Worm (Caenorhabditis elegans) whole organism, L4 larva: ENCODE measurements around the gene srx-46.
A peak's percentile ranks its signal among the peaks of the same experiment; 100 is the strongest.
"Not testable (repeated sequence)": the region's sequence is repeated elsewhere in the genome, so short reads cannot be mapped to it uniquely, and the experiment has no call there.

Experiments
- D1046.2 ChIP-seq: fragments of 200-800 bp; sonication (Bioruptor generic); IDR thresholded peaks from 2 replicates; pipeline ENCODE4 v1.3.6; 2022; ENCODE audit warnings: missing genetic modification characterization, missing compliant biosample characterization
- F26F4.8 ChIP-seq: fragments of 200-800 bp; sonication (Bioruptor generic); conservative IDR thresholded peaks from 2 replicates; pipeline ENCODE4 v1.3.6; 2022; ENCODE audit warnings: missing genetic modification characterization, missing compliant biosample characterization
- F44E2.7 ChIP-seq: fragments of 200-800 bp; sonication (Bioruptor generic); IDR thresholded peaks from 2 replicates; pipeline ENCODE4 v2.1.2; 2022; ENCODE audit warnings: missing genetic modification characterization, missing compliant biosample characterization
- T26A8.4 ChIP-seq: fragments of 200-800 bp; sonication (Bioruptor generic); IDR thresholded peaks from 2 replicates; pipeline ENCODE4 v1.3.6; 2022; ENCODE audit warnings: missing genetic modification characterization, missing compliant biosample characterization
- Y105C5A.15 ChIP-seq: fragments of 200-800 bp; sonication (Bioruptor generic); IDR thresholded peaks from 2 replicates; pipeline ENCODE4 v1.3.6; 2022; ENCODE audit warnings: missing genetic modification characterization, missing compliant biosample characterization
- Y48G9A.11 ChIP-seq: fragments of 200-800 bp; sonication (Bioruptor generic); IDR thresholded peaks from 2 replicates; pipeline ENCODE4 v1.3.6; 2022; ENCODE audit warnings: missing genetic modification reagents, missing genetic modification characterization, missing compliant biosample characterization
- Y75B8A.6 ChIP-seq: fragments of 200-800 bp; sonication (Bioruptor generic); IDR thresholded peaks from 2 replicates; pipeline ENCODE4 v1.3.6; 2022; ENCODE audit warnings: missing genetic modification reagents, missing genetic modification characterization, missing compliant biosample characterization
- ZK337.2 ChIP-seq: fragments of 200-800 bp; sonication (Bioruptor generic); IDR thresholded peaks from 2 replicates; pipeline ENCODE4 v1.3.6; 2022; ENCODE audit warnings: missing genetic modification reagents, missing genetic modification characterization, missing compliant biosample characterization
- arid-1 ChIP-seq: fragments of 200-800 bp; sonication (Bioruptor generic); conservative IDR thresholded peaks from 2 replicates; pipeline ENCODE4 v1.3.6; 2022; ENCODE audit warnings: missing genetic modification reagents, missing genetic modification characterization, missing compliant biosample characterization
- ceh-20 ChIP-seq: fragments of 200-800 bp; sonication (Bioruptor generic); IDR thresholded peaks from 2 replicates; pipeline ENCODE4 v1.3.6; 2022; ENCODE audit warnings: missing genetic modification reagents, missing genetic modification characterization, missing compliant biosample characterization
- ctbp-1 ChIP-seq: fragments of 200-800 bp; sonication (Bioruptor generic); IDR thresholded peaks from 2 replicates; pipeline ENCODE4 v1.3.6; 2022; ENCODE audit warnings: missing genetic modification reagents, missing genetic modification characterization, missing compliant biosample characterization
- daf-19 ChIP-seq: fragments of 200-800 bp; sonication (Bioruptor generic); conservative IDR thresholded peaks from 2 replicates; pipeline ENCODE4 v1.3.6; 2022; ENCODE audit warnings: missing genetic modification characterization, missing compliant biosample characterization
- dmd-6 ChIP-seq: fragments of 200-800 bp; sonication (Bioruptor generic); IDR thresholded peaks from 2 replicates; pipeline ENCODE4 v1.3.6; 2022; ENCODE audit warnings: missing genetic modification reagents, missing genetic modification characterization, missing compliant biosample characterization
- dmd-8 ChIP-seq: fragments of 200-800 bp; sonication (Bioruptor generic); IDR thresholded peaks from 2 replicates; pipeline ENCODE4 v1.3.6; 2022; ENCODE audit warnings: missing genetic modification characterization, missing compliant biosample characterization
- dmd-9 ChIP-seq: fragments of 200-800 bp; sonication (Bioruptor generic); IDR thresholded peaks from 2 replicates; pipeline ENCODE4 v1.3.6; 2022; ENCODE audit warnings: missing genetic modification reagents, missing genetic modification characterization, missing compliant biosample characterization
- dpl-1 ChIP-seq: fragments of 150-350 bp; optimal IDR thresholded peaks from 2 replicates; lab custom pipeline; 2014; ENCODE audit warnings: missing biosample characterization, missing genetic modification reagents, missing genetic modification characterization
- egl-43 ChIP-seq: fragments of 200-800 bp; sonication (Bioruptor generic); IDR thresholded peaks from 2 replicates; pipeline ENCODE4 v1.3.6; 2022; ENCODE audit warnings: missing genetic modification reagents, missing genetic modification characterization, missing compliant biosample characterization
- hmg-1.1 ChIP-seq: fragments of 200-800 bp; sonication (Bioruptor generic); IDR thresholded peaks from 2 replicates; pipeline ENCODE4 v1.3.6; 2022; ENCODE audit warnings: missing genetic modification reagents, missing genetic modification characterization, missing compliant biosample characterization
- lim-7 ChIP-seq: fragments of 200-800 bp; sonication (Bioruptor generic); IDR thresholded peaks from 2 replicates; pipeline ENCODE4 v1.3.6; 2022; ENCODE audit warnings: missing genetic modification characterization, missing compliant biosample characterization
- lin-1 ChIP-seq: fragments of 200-800 bp; sonication (Bioruptor generic); IDR thresholded peaks from 2 replicates; pipeline ENCODE4 v1.3.6; 2022; ENCODE audit warnings: missing genetic modification reagents, missing genetic modification characterization, missing compliant biosample characterization
- lin-29 ChIP-seq: fragments of 200-800 bp; sonication (Bioruptor generic); IDR thresholded peaks from 2 replicates; pipeline ENCODE4 v1.3.6; 2022; ENCODE audit warnings: missing genetic modification reagents, missing genetic modification characterization, missing compliant biosample characterization
- lin-38 ChIP-seq: fragments of 200-800 bp; sonication (Bioruptor generic); IDR thresholded peaks from 2 replicates; pipeline ENCODE4 v1.3.6; 2022; ENCODE audit warnings: missing genetic modification reagents, missing genetic modification characterization, missing compliant biosample characterization
- madf-5 ChIP-seq, 2 experiments: fragments of 200-800 bp; sonication (Bioruptor generic); IDR thresholded peaks; 2 replicates each; pipeline ENCODE4 v1.3.6; 2022; ENCODE audit warnings: missing compliant biosample characterization in 2 of 2, missing genetic modification characterization in 2 of 2
- madf-9 ChIP-seq: fragments of 200-800 bp; sonication (Bioruptor generic); conservative IDR thresholded peaks from 2 replicates; pipeline ENCODE4 v1.3.6; 2022; ENCODE audit warnings: missing genetic modification reagents, missing genetic modification characterization, missing compliant biosample characterization
- mdt-29 ChIP-seq: fragments of 200-800 bp; sonication (Bioruptor generic); IDR thresholded peaks from 2 replicates; pipeline ENCODE4 v1.3.6; 2022; ENCODE audit warnings: missing genetic modification reagents, missing genetic modification characterization, missing compliant biosample characterization
- mxl-2 ChIP-seq: fragments of 200-800 bp; sonication (Bioruptor generic); conservative IDR thresholded peaks from 2 replicates; pipeline ENCODE4 v1.3.6; 2022; ENCODE audit warnings: missing genetic modification reagents, missing genetic modification characterization, missing compliant biosample characterization
- nhr-41 ChIP-seq: fragments of 200-800 bp; sonication (Bioruptor generic); IDR thresholded peaks from 2 replicates; pipeline ENCODE4 v1.3.6; 2022; ENCODE audit warnings: missing genetic modification reagents, missing genetic modification characterization, missing compliant biosample characterization
- nhr-42 ChIP-seq: fragments of 200-800 bp; sonication (Bioruptor generic); IDR thresholded peaks from 2 replicates; pipeline ENCODE4 v1.3.6; 2022; ENCODE audit warnings: missing genetic modification characterization, missing compliant biosample characterization
- nhr-6 ChIP-seq: fragments of 150-350 bp; optimal IDR thresholded peaks from 2 replicates; lab custom pipeline; 2014; ENCODE audit warnings: missing biosample characterization, missing genetic modification characterization
- pha-4 ChIP-seq, 2 experiments: fragments of 150-350 bp in 1 of 2; fragments of 200-800 bp in 1 of 2; sonication (Bioruptor generic) in 1 of 2; IDR thresholded peaks in 1 of 2; optimal IDR thresholded peaks in 1 of 2; 2 replicates each; pipeline versions ENCODE4 v1.3.6 to Lab custom; 2014 to 2022; ENCODE audit warnings: missing genetic modification characterization in 2 of 2, missing genetic modification reagents in 2 of 2, missing biosample characterization in 1 of 2, missing compliant biosample characterization in 1 of 2
- php-3 ChIP-seq: fragments of 200-800 bp; sonication (Bioruptor generic); IDR thresholded peaks from 2 replicates; pipeline ENCODE4 v1.3.6; 2022; ENCODE audit warnings: missing genetic modification reagents, missing genetic modification characterization, missing compliant biosample characterization
- saeg-2 ChIP-seq: fragments of 200-800 bp; sonication (Bioruptor generic); IDR thresholded peaks from 2 replicates; pipeline ENCODE4 v1.3.6; 2022; ENCODE audit warnings: missing genetic modification reagents, missing genetic modification characterization, missing compliant biosample characterization
- snpc-1.2 ChIP-seq: fragments of 200-800 bp; sonication (Bioruptor generic); IDR thresholded peaks from 2 replicates; pipeline ENCODE4 v1.3.6; 2022; ENCODE audit warnings: missing genetic modification reagents, missing genetic modification characterization, missing compliant biosample characterization
- tra-1 ChIP-seq: fragments of 200-800 bp; sonication (Bioruptor generic); IDR thresholded peaks from 2 replicates; pipeline ENCODE4 v1.3.6; 2022; ENCODE audit warnings: missing genetic modification reagents, missing genetic modification characterization, missing compliant biosample characterization
- vab-7 ChIP-seq: fragments of 200-800 bp; sonication (Bioruptor generic); IDR thresholded peaks from 2 replicates; pipeline ENCODE4 v1.3.6; 2022; ENCODE audit warnings: missing genetic modification reagents, missing genetic modification characterization, missing compliant biosample characterization
- zfp-3 ChIP-seq: fragments of 200-800 bp; sonication (Bioruptor generic); conservative IDR thresholded peaks from 2 replicates; pipeline ENCODE4 v1.3.6; 2022; ENCODE audit warnings: missing genetic modification reagents, missing genetic modification characterization, missing compliant biosample characterization
- zip-11 ChIP-seq: fragments of 200-800 bp; sonication (Bioruptor generic); IDR thresholded peaks from 2 replicates; pipeline ENCODE4 v1.3.6; 2022; ENCODE audit warnings: missing genetic modification characterization, missing compliant biosample characterization

Gene srx-46

ce11 chrV:9340318-9340717 lies 12.7 kb upstream of the srx-46 start (continued):
- TF ChIP-seq dmd-6 (no peak; the same call in none of the 2 replicates), dpl-1 (GFP tag; lab: Kevin White, UChicago) (no peak), zfp-3 (peak; percentile 95), nhr-6 (no peak), ctbp-1 (GFP tag; lab: Robert Waterston, UW) (no peak; the same call in 1 of the 2 replicates)

ce11 chrV:9341814-9342213 lies 11.2 kb upstream of the srx-46 start:
- TF ChIP-seq F44E2.7 (GFP tag; lab: Robert Waterston, UW) (peak; percentile 85; the same call in 1 of the 2 replicates), nhr-42 (GFP tag; lab: Robert Waterston, UW) (peak; percentile 70), lin-29 (peak; percentile 88), D1046.2 (GFP tag; lab: Robert Waterston, UW) (peak; percentile 83), arid-1 (GFP tag; lab: Robert Waterston, UW) (peak; percentile 80), egl-43 (peak; percentile 83), lim-7 (GFP tag; lab: Robert Waterston, UW) (peak; percentile 77), ceh-20 (GFP tag; lab: Robert Waterston, UW) (peak; percentile 87), vab-7 (GFP tag; lab: Robert Waterston, UW) (peak; percentile 56), mdt-29 (GFP tag; lab: Robert Waterston, UW) (peak; percentile 58), dmd-6 (peak; percentile 55), tra-1 (GFP tag; lab: Robert Waterston, UW) (peak; percentile 92), pha-4 (GFP tag; IDR thresholded peaks at IDR 0.05; lab: Robert Waterston, UW) (peak; percentile 87; the same call in 1 of the 2 replicates), zip-11 (GFP tag; lab: Robert Waterston, UW) (peak; percentile 74; the same call in 1 of the 2 replicates), daf-19 (peak; percentile 67; the same call in 1 of the 2 replicates), lin-1 (GFP tag; lab: Robert Waterston, UW) (peak; percentile 90), php-3 (GFP tag; lab: Robert Waterston, UW) (peak; percentile 85), saeg-2 (GFP tag; lab: Robert Waterston, UW) (peak; percentile 90), snpc-1.2 (GFP tag; lab: Robert Waterston, UW) (peak; percentile 76), Y105C5A.15 (peak; percentile 94), Y48G9A.11 (peak; percentile 75), madf-9 (peak; percentile 74), T26A8.4 (GFP tag; lab: Robert Waterston, UW) (peak; percentile 94), ctbp-1 (GFP tag; lab: Robert Waterston, UW) (peak; percentile 75), lin-38 (GFP tag; lab: Robert Waterston, UW) (peak; percentile 81), F26F4.8 (0 out of 2 replicates have a peak, but pooled peaks have one; percentile 40), Y75B8A.6 (GFP tag; lab: Robert Waterston, UW) (peak; percentile 86; the same call in 1 of the 2 replicates), zfp-3 (peak; percentile 98), hmg-1.1 (peak; percentile 66), dmd-8 (GFP tag; lab: Robert Waterston, UW) (peak; percentile 72; the same call in 1 of the 2 replicates), madf-5 (GFP tag; IDR thresholded peaks at IDR 0.05; lab: Robert Waterston, UW) (0 out of 4 replicates have a peak, but pooled peaks of 1 of the 2 experiments have one; percentile 18), dmd-9 (0 out of 2 replicates have a peak, but pooled peaks have one; percentile 50)
- not testable (repeated sequence) for TF ChIP-seq pha-4 (tag; optimal IDR thresholded peaks at IDR 0.05; lab: Kevin White, UChicago)

ce11 chrV:9342282-9342681 lies 10.8 kb upstream of the srx-46 start:
- TF ChIP-seq Y48G9A.11 (peak; percentile 83), Y75B8A.6 (GFP tag; lab: Robert Waterston, UW) (peak; percentile 94), lin-38 (GFP tag; lab: Robert Waterston, UW) (peak; percentile 78), zip-11 (GFP tag; lab: Robert Waterston, UW) (peak; percentile 80; the same call in 1 of the 2 replicates), madf-9 (peak; percentile 59; the same call in 1 of the 2 replicates), dmd-6 (peak; percentile 66), arid-1 (GFP tag; lab: Robert Waterston, UW) (peak; percentile 76), dmd-8 (GFP tag; lab: Robert Waterston, UW) (0 out of 2 replicates have a peak, but pooled peaks have one; percentile 56), F44E2.7 (GFP tag; lab: Robert Waterston, UW) (0 out of 2 replicates have a peak, but pooled peaks have one; percentile 49), zfp-3 (peak; percentile 97), tra-1 (GFP tag; lab: Robert Waterston, UW) (peak; percentile 81; the same call in 1 of the 2 replicates), saeg-2 (GFP tag; lab: Robert Waterston, UW) (peak; percentile 81), nhr-42 (GFP tag; lab: Robert Waterston, UW) (peak; percentile 90), pha-4 (GFP tag; IDR thresholded peaks at IDR 0.05; lab: Robert Waterston, UW) (peak; percentile 95), dmd-9 (peak; percentile 71; the same call in 1 of the 2 replicates), D1046.2 (GFP tag; lab: Robert Waterston, UW) (peak; percentile 88), php-3 (GFP tag; lab: Robert Waterston, UW) (peak; percentile 86), lim-7 (GFP tag; lab: Robert Waterston, UW) (peak; percentile 63; the same call in 1 of the 2 replicates), mxl-2 (GFP tag; lab: Robert Waterston, UW) (peak; percentile 68), vab-7 (GFP tag; lab: Robert Waterston, UW) (peak; percentile 42; the same call in 1 of the 2 replicates), ZK337.2 (0 out of 2 replicates have a peak, but pooled peaks have one; percentile 61), nhr-41 (GFP tag; lab: Robert Waterston, UW) (0 out of 2 replicates have a peak, but pooled peaks have one; percentile 42), lin-29 (peak; percentile 76), lin-1 (GFP tag; lab: Robert Waterston, UW) (peak; percentile 53; the same call in 1 of the 2 replicates), Y105C5A.15 (peak; percentile 76; the same call in 1 of the 2 replicates), mdt-29 (GFP tag; lab: Robert Waterston, UW) (peak; percentile 85), snpc-1.2 (GFP tag; lab: Robert Waterston, UW) (peak; percentile 76), T26A8.4 (GFP tag; lab: Robert Waterston, UW) (peak; percentile 79), ceh-20 (GFP tag; lab: Robert Waterston, UW) (peak; percentile 83), ctbp-1 (GFP tag; lab: Robert Waterston, UW) (peak; percentile 82), hmg-1.1 (peak; percentile 80), egl-43 (peak; percentile 89), madf-5 (GFP tag; IDR thresholded peaks at IDR 0.05; lab: Robert Waterston, UW) (peak; percentile 64 to 83; a peak in 3 of 4 replicates)
- not testable (repeated sequence) for TF ChIP-seq pha-4 (tag; optimal IDR thresholded peaks at IDR 0.05; lab: Kevin White, UChicago)
